Fruit fly (Drosophila melanogaster) whole organism, embryonic: ENCODE measurements around the gene CG14054.
A peak's percentile ranks its signal among the peaks of the same experiment; 100 is the strongest.

Source experiments
- CG10209 ChIP-seq: fragments of 200-800 bp; sonication (Bioruptor generic); optimal IDR thresholded peaks from 3 replicates; lab custom pipeline; 2017; ENCODE audit warnings: missing biosample characterization, mild to moderate bottlenecking, missing genetic modification characterization, missing genetic modification reagents
- CG10274 ChIP-seq: fragments of 200-800 bp; sonication (Bioruptor generic); optimal IDR thresholded peaks from 3 replicates; lab custom pipeline; 2017; ENCODE audit warnings: missing biosample characterization, mild to moderate bottlenecking, missing genetic modification characterization
- CG10979 ChIP-seq: fragments of 200-800 bp; sonication (Bioruptor generic); optimal IDR thresholded peaks from 2 replicates; lab custom pipeline; 2018; ENCODE audit warnings: missing biosample characterization, mild to moderate bottlenecking, missing genetic modification characterization, moderate library complexity
- CG11247 ChIP-seq: fragments of 200-800 bp; sonication (Bioruptor generic); IDR thresholded peaks from 2 replicates; pipeline ENCODE4 v1.3.6; 2022; ENCODE audit warnings: missing biosample characterization, missing genetic modification characterization
- CG12744 ChIP-seq: fragments of 200-800 bp; sonication (Bioruptor generic); optimal IDR thresholded peaks from 2 replicates; lab custom pipeline; 2016; ENCODE audit warnings: missing biosample characterization, missing genetic modification characterization
- CG13624 ChIP-seq: fragments of 200-800 bp; sonication (Bioruptor generic); optimal IDR thresholded peaks from 2 replicates; lab custom pipeline; 2016; ENCODE audit warnings: missing biosample characterization, missing genetic modification characterization
- CG14667 ChIP-seq: fragments of 200-800 bp; sonication (Bioruptor generic); IDR thresholded peaks from 2 replicates; pipeline ENCODE4 v1.3.6; 2022; ENCODE audit warnings: missing biosample characterization, missing genetic modification characterization
- CG1602 ChIP-seq: fragments of 200-800 bp; sonication (Bioruptor generic); optimal IDR thresholded peaks from 3 replicates; lab custom pipeline; 2016; ENCODE audit warnings: missing biosample characterization, missing genetic modification characterization
- CG1603 ChIP-seq: fragments of 200-800 bp; sonication (Bioruptor generic); optimal IDR thresholded peaks from 2 replicates; lab custom pipeline; 2019; ENCODE audit warnings: missing biosample characterization, mild to moderate bottlenecking, missing genetic modification characterization, moderate library complexity
- CG17359 ChIP-seq: fragments of 200-800 bp; sonication (Bioruptor generic); optimal IDR thresholded peaks from 3 replicates; lab custom pipeline; 2018; ENCODE audit warnings: missing biosample characterization, mild to moderate bottlenecking, missing genetic modification characterization, moderate library complexity
- CG17612 ChIP-seq: fragments of 200-800 bp; sonication (Bioruptor generic); IDR thresholded peaks from 2 replicates; pipeline ENCODE4 v1.3.6; 2022; ENCODE audit warnings: missing biosample characterization, missing genetic modification characterization
- CG17912 ChIP-seq: fragments of 200-800 bp; sonication (Bioruptor generic); optimal IDR thresholded peaks from 2 replicates; lab custom pipeline; 2018; ENCODE audit warnings: missing biosample characterization, mild to moderate bottlenecking, missing genetic modification characterization
- CG1792 ChIP-seq: fragments of 200-800 bp; sonication (Bioruptor generic); optimal IDR thresholded peaks from 2 replicates; lab custom pipeline; 2016; ENCODE audit warnings: missing biosample characterization, missing genetic modification characterization
- CG34422 ChIP-seq: fragments of 200-800 bp; sonication (Bioruptor generic); IDR thresholded peaks from 3 replicates; pipeline ENCODE4 v1.3.6; 2022; ENCODE audit warnings: missing biosample characterization, missing genetic modification characterization
- CG3995 ChIP-seq: fragments of 200-800 bp; sonication (Bioruptor generic); optimal IDR thresholded peaks from 3 replicates; lab custom pipeline; 2016; ENCODE audit warnings: missing biosample characterization, missing genetic modification characterization
- CG42726 ChIP-seq: fragments of 200-800 bp; sonication (Bioruptor generic); IDR thresholded peaks from 2 replicates; pipeline ENCODE4 v1.3.6; 2022; ENCODE audit warnings: missing biosample characterization, missing genetic modification characterization; ENCODE audit not compliant: partially characterized antibody
- CG4328 ChIP-seq: fragments of 200-800 bp; sonication (Bioruptor generic); optimal IDR thresholded peaks from 3 replicates; lab custom pipeline; 2017; ENCODE audit warnings: missing biosample characterization, missing genetic modification reagents, missing genetic modification characterization
- CG4617 ChIP-seq: fragments of 200-800 bp; sonication (Bioruptor generic); optimal IDR thresholded peaks from 3 replicates; lab custom pipeline; 2016; ENCODE audit warnings: missing biosample characterization, missing genetic modification characterization, borderline replicate concordance
- CG5180 ChIP-seq: fragments of 200-800 bp; sonication (Bioruptor generic); optimal IDR thresholded peaks from 3 replicates; lab custom pipeline; 2017; ENCODE audit warnings: missing biosample characterization, missing genetic modification characterization, mild to moderate bottlenecking, moderate library complexity, missing genetic modification reagents
- CG6272 ChIP-seq: fragments of 200-800 bp; sonication (Bioruptor generic); IDR thresholded peaks from 2 replicates; pipeline ENCODE4 v1.3.6; 2022; ENCODE audit warnings: missing biosample characterization, missing genetic modification characterization
- CG6813 ChIP-seq: fragments of 200-800 bp; sonication (Bioruptor generic); optimal IDR thresholded peaks from 2 replicates; lab custom pipeline; 2017; ENCODE audit warnings: missing biosample characterization, missing genetic modification characterization, mild to moderate bottlenecking, moderate library complexity, missing genetic modification reagents
- CG7839 ChIP-seq: fragments of 200-800 bp; sonication (Bioruptor generic); optimal IDR thresholded peaks from 3 replicates; lab custom pipeline; 2018; ENCODE audit warnings: missing biosample characterization, mild to moderate bottlenecking, missing genetic modification characterization, moderate library complexity
- CG7987 ChIP-seq: fragments of 200-800 bp; sonication (Bioruptor generic); optimal IDR thresholded peaks from 2 replicates; lab custom pipeline; 2018; ENCODE audit warnings: missing biosample characterization, mild to moderate bottlenecking, missing genetic modification characterization, moderate library complexity
- CkIIα-i1 ChIP-seq: fragments of 200-800 bp; sonication (Bioruptor generic); IDR thresholded peaks from 2 replicates; pipeline ENCODE4 v1.3.6; 2022; ENCODE audit warnings: missing biosample characterization, missing genetic modification characterization
- CrebB ChIP-seq: fragments of 200-800 bp; sonication (Bioruptor generic); optimal IDR thresholded peaks from 3 replicates; lab custom pipeline; 2018; ENCODE audit warnings: missing biosample characterization, mild to moderate bottlenecking, missing genetic modification characterization
- Dll ChIP-seq: fragments of 200-800 bp; sonication (Bioruptor generic); IDR thresholded peaks from 4 replicates; pipeline ENCODE4 v1.3.6; 2022; ENCODE audit warnings: missing biosample characterization, missing genetic modification characterization; ENCODE audit not compliant: partially characterized antibody
- Fer3 ChIP-seq: fragments of 200-800 bp; sonication (Bioruptor generic); optimal IDR thresholded peaks from 2 replicates; lab custom pipeline; 2018; ENCODE audit warnings: missing biosample characterization, mild to moderate bottlenecking, missing genetic modification characterization, moderate library complexity
- Gsc ChIP-seq: fragments of 200-800 bp; sonication (Bioruptor generic); IDR thresholded peaks from 2 replicates; pipeline ENCODE4 v1.3.6; 2022; ENCODE audit warnings: missing biosample characterization, missing genetic modification characterization
- Hmr ChIP-seq: fragments of 200-800 bp; sonication (Bioruptor generic); optimal IDR thresholded peaks from 3 replicates; lab custom pipeline; 2017; ENCODE audit warnings: mild to moderate bottlenecking, missing biosample characterization, missing genetic modification reagents, missing genetic modification characterization
- Jarid2 ChIP-seq: fragments of 200-800 bp; sonication (Bioruptor generic); optimal IDR thresholded peaks from 3 replicates; lab custom pipeline; 2017; ENCODE audit warnings: mild to moderate bottlenecking, missing biosample characterization, missing genetic modification reagents, missing genetic modification characterization
- Med ChIP-seq: fragments of 200-800 bp; sonication (Bioruptor generic); peaks from one replicate; lab custom pipeline; 2016; ENCODE audit warnings: missing biosample characterization, missing genetic modification characterization, mild to moderate bottlenecking, inconsistent platforms, moderate library complexity
- Myb ChIP-seq: fragments of 200-800 bp; sonication (Bioruptor generic); optimal IDR thresholded peaks from 2 replicates; lab custom pipeline; 2016; ENCODE audit warnings: missing biosample characterization, missing genetic modification characterization
- NC2β ChIP-seq: fragments of 200-800 bp; sonication (Bioruptor generic); optimal IDR thresholded peaks from 2 replicates; lab custom pipeline; 2016; ENCODE audit warnings: missing biosample characterization, missing genetic modification characterization
- cas ChIP-seq: fragments of 200-800 bp; sonication (Bioruptor generic); IDR thresholded peaks from 2 replicates; pipeline ENCODE4 v1.3.6; 2022; ENCODE audit warnings: missing biosample characterization, missing genetic modification characterization
- crc ChIP-seq: fragments of 200-800 bp; sonication (Bioruptor generic); optimal IDR thresholded peaks from 2 replicates; lab custom pipeline; 2016; ENCODE audit warnings: missing biosample characterization, missing genetic modification characterization
- cwo ChIP-seq: fragments of 200-800 bp; sonication (Bioruptor generic); optimal IDR thresholded peaks from 3 replicates; lab custom pipeline; 2017; ENCODE audit warnings: missing biosample characterization, missing genetic modification characterization, mild to moderate bottlenecking, moderate library complexity, missing genetic modification reagents
- ftz-f1 ChIP-seq: fragments of 200-800 bp; sonication (Bioruptor generic); optimal IDR thresholded peaks from 2 replicates; lab custom pipeline; 2016; ENCODE audit warnings: missing biosample characterization, missing genetic modification characterization
- gcm ChIP-seq: fragments of 200-800 bp; sonication (Bioruptor generic); optimal IDR thresholded peaks from 2 replicates; lab custom pipeline; 2019; ENCODE audit warnings: missing biosample characterization, mild to moderate bottlenecking, missing genetic modification characterization, moderate library complexity
- gfzf ChIP-seq: fragments of 200-800 bp; sonication (Bioruptor generic); optimal IDR thresholded peaks from 2 replicates; lab custom pipeline; 2016; ENCODE audit warnings: missing biosample characterization, mild to moderate bottlenecking, missing genetic modification characterization, moderate library complexity
- jigr1 ChIP-seq: fragments of 200-800 bp; sonication (Bioruptor generic); IDR thresholded peaks from 3 replicates; pipeline ENCODE4 v1.3.6; 2022; ENCODE audit warnings: missing biosample characterization, missing genetic modification characterization
- oc ChIP-seq: fragments of 200-800 bp; sonication (Bioruptor generic); optimal IDR thresholded peaks from 2 replicates; lab custom pipeline; 2018; ENCODE audit warnings: missing biosample characterization, mild to moderate bottlenecking, missing genetic modification characterization, moderate library complexity
- pfk ChIP-seq: fragments of 200-800 bp; sonication (Bioruptor generic); optimal IDR thresholded peaks from 2 replicates; lab custom pipeline; 2018; ENCODE audit warnings: missing biosample characterization, mild to moderate bottlenecking, missing genetic modification characterization, moderate library complexity
- pnt ChIP-seq: fragments of 200-800 bp; sonication (Bioruptor generic); optimal IDR thresholded peaks from 3 replicates; lab custom pipeline; 2016; ENCODE audit warnings: missing biosample characterization, missing genetic modification characterization
- sens-2 ChIP-seq: fragments of 200-800 bp; sonication (Bioruptor generic); IDR thresholded peaks from 2 replicates; pipeline ENCODE4 v1.3.6; 2022; ENCODE audit warnings: missing biosample characterization, missing genetic modification characterization
- sisA ChIP-seq: fragments of 200-800 bp; sonication (Bioruptor generic); IDR thresholded peaks from 2 replicates; pipeline ENCODE4 v1.3.6; 2022; ENCODE audit warnings: missing biosample characterization, missing genetic modification characterization
- ttk ChIP-seq: fragments of 200-800 bp; sonication (Bioruptor generic); IDR thresholded peaks from 2 replicates; pipeline ENCODE4 v2.1.2; 2022; ENCODE audit warnings: missing biosample characterization, missing genetic modification characterization
- tup ChIP-seq: fragments of 200-800 bp; sonication (Bioruptor generic); optimal IDR thresholded peaks from 2 replicates; lab custom pipeline; 2016; ENCODE audit warnings: missing biosample characterization, mild to moderate bottlenecking, missing genetic modification characterization, moderate library complexity
- unc-4 ChIP-seq: fragments of 200-800 bp; sonication (Bioruptor generic); IDR thresholded peaks from 2 replicates; pipeline ENCODE4 v1.3.6; 2022; ENCODE audit warnings: missing biosample characterization, missing genetic modification characterization; ENCODE audit not compliant: partially characterized antibody
- wor ChIP-seq: fragments of 200-800 bp; sonication (Bioruptor generic); IDR thresholded peaks from 2 replicates; pipeline ENCODE4 v1.3.6; 2022; ENCODE audit warnings: missing biosample characterization, missing genetic modification characterization

CG14054 gene

dm6 chrX:2048778-2049686 lies 17.1 kb downstream of the CG14054 start (continued):
- TF ChIP-seq Jarid2 (GFP tag; lab: Kevin White, UChicago) (no peak), gcm (GFP tag; lab: Kevin White, UChicago) (no peak), CG3995 (GFP tag; lab: Kevin White, UChicago) (no peak), CG6272 (GFP tag; lab: Robert Waterston, UW) (no peak), Myb (no peak), CG4328 (no peak), tup (GFP tag; lab: Kevin White, UChicago) (no peak), sisA (no peak), jigr1 (GFP tag; lab: Robert Waterston, UW) (no peak), CG6813 (GFP tag; lab: Kevin White, UChicago) (no peak), cas (GFP tag; lab: Robert Waterston, UW) (no peak), CG17912 (GFP tag; lab: Kevin White, UChicago) (no peak), wor (GFP tag; lab: Robert Waterston, UW) (no peak), ftz-f1 (GFP tag; lab: Kevin White, UChicago) (peak; percentile 72), CG42726 (no peak), CG11247 (GFP tag; lab: Robert Waterston, UW) (no peak), CG14667 (GFP tag; lab: Robert Waterston, UW) (no peak), oc (tag; lab: Kevin White, UChicago) (no peak), CG10209 (GFP tag; lab: Kevin White, UChicago) (no peak), CG7987 (GFP tag; lab: Kevin White, UChicago) (no peak), Med (GFP tag; lab: Kevin White, UChicago) (peak; percentile 30), ttk (GFP tag; lab: Robert Waterston, UW) (no peak), CG34422 (GFP tag; lab: Robert Waterston, UW) (no peak), CG17359 (no peak), pnt (GFP tag; lab: Kevin White, UChicago) (no peak), CG7839 (tag; lab: Kevin White, UChicago) (no peak), CG17612 (GFP tag; lab: Robert Waterston, UW) (no peak), CG1792 (GFP tag; lab: Kevin White, UChicago) (no peak), CrebB (tag; lab: Kevin White, UChicago) (no peak), cwo (GFP tag; lab: Kevin White, UChicago) (peak; percentile 37), unc-4 (GFP tag; lab: Robert Waterston, UW) (no peak), Fer3 (no peak), crc (GFP tag; lab: Kevin White, UChicago) (no peak), CG5180 (GFP tag; lab: Kevin White, UChicago) (no peak), gfzf (GFP tag; lab: Kevin White, UChicago) (no peak), CG13624 (GFP tag; lab: Kevin White, UChicago) (no peak), pfk (GFP tag; lab: Kevin White, UChicago) (no peak), CG12744 (GFP tag; lab: Kevin White, UChicago) (no peak), CG1602 (no peak), CkIIα-i1 (no peak), Gsc (no peak), Hmr (no peak), CG10274 (GFP tag; lab: Kevin White, UChicago) (no peak), CG4617 (GFP tag; lab: Kevin White, UChicago) (no peak), sens-2 (0 out of 2 replicates have a peak, but pooled peaks have one; percentile 12), CG10979 (tag; lab: Kevin White, UChicago) (no peak), NC2β (no peak), Dll (GFP tag; lab: Robert Waterston, UW) (no peak), CG1603 (tag; lab: Kevin White, UChicago) (no peak)
